Worm (Caenorhabditis elegans) whole organism, L4 larva: ENCODE measurements around the gene nhr-104.
A peak's percentile ranks its signal among the peaks of the same experiment; 100 is the strongest.

ENCODE experiments used
- F10B5.3 ChIP-seq: sonication (generic microtip); optimal IDR thresholded peaks from 2 replicates; lab custom pipeline; 2016; ENCODE audit warnings: mild to moderate bottlenecking, missing genetic modification characterization, missing compliant biosample characterization
- T20F7.1 ChIP-seq: fragments of 200-800 bp; sonication (Bioruptor generic); optimal IDR thresholded peaks from 2 replicates; lab custom pipeline; 2018; ENCODE audit warnings: mild to moderate bottlenecking, missing genetic modification characterization, missing compliant biosample characterization
- Y105C5A.15 ChIP-seq: fragments of 200-800 bp; sonication (Bioruptor generic); IDR thresholded peaks from 2 replicates; pipeline ENCODE4 v1.3.6; 2022; ENCODE audit warnings: missing genetic modification characterization, missing compliant biosample characterization
- arid-1 ChIP-seq: fragments of 200-800 bp; sonication (Bioruptor generic); conservative IDR thresholded peaks from 2 replicates; pipeline ENCODE4 v1.3.6; 2022; ENCODE audit warnings: missing genetic modification reagents, missing genetic modification characterization, missing compliant biosample characterization
- ceh-32 ChIP-seq: sonication (generic microtip); optimal IDR thresholded peaks from 2 replicates; lab custom pipeline; 2016; ENCODE audit warnings: mild to moderate bottlenecking, missing genetic modification characterization, missing compliant biosample characterization; ENCODE audit not compliant: poor library complexity
- ceh-44 ChIP-seq: fragments of 200-800 bp; sonication (Bioruptor generic); IDR thresholded peaks from 2 replicates; pipeline ENCODE4 v1.3.6; 2022; ENCODE audit warnings: missing genetic modification reagents, missing genetic modification characterization, missing compliant biosample characterization
- ceh-62 ChIP-seq: sonication (generic microtip); optimal IDR thresholded peaks from 2 replicates; lab custom pipeline; 2017; ENCODE audit warnings: missing biosample characterization, missing genetic modification characterization
- ceh-82 ChIP-seq: sonication (generic microtip); optimal IDR thresholded peaks from 2 replicates; lab custom pipeline; 2017; ENCODE audit warnings: missing biosample characterization, missing genetic modification characterization
- cey-2 ChIP-seq: sonication (generic microtip); optimal IDR thresholded peaks from 3 replicates; lab custom pipeline; 2017; ENCODE audit warnings: missing genetic modification characterization, mild to moderate bottlenecking, missing compliant biosample characterization, antibody characterized with exemption, borderline replicate concordance; ENCODE audit not compliant: insufficient read depth
- daf-12 ChIP-seq: fragments of 150-350 bp; optimal IDR thresholded peaks from 2 replicates; lab custom pipeline; 2014; ENCODE audit warnings: missing biosample characterization, missing genetic modification reagents, missing genetic modification characterization
- daf-16 ChIP-seq, 3 experiments: sonication (generic microtip); optimal IDR thresholded peaks; 2 replicates each; lab custom pipeline; 2016 to 2017; ENCODE audit warnings: missing genetic modification characterization in 3 of 3, missing genetic modification reagents in 3 of 3, mild to moderate bottlenecking in 2 of 3, missing compliant biosample characterization in 2 of 3, missing biosample characterization in 1 of 3, moderate library complexity in 1 of 3
- daf-8 ChIP-seq: fragments of 200-800 bp; sonication (Bioruptor generic); IDR thresholded peaks from 2 replicates; pipeline ENCODE4 v1.3.6; 2022; ENCODE audit warnings: missing genetic modification characterization, missing compliant biosample characterization
- dmd-6 ChIP-seq: fragments of 200-800 bp; sonication (Bioruptor generic); IDR thresholded peaks from 2 replicates; pipeline ENCODE4 v1.3.6; 2022; ENCODE audit warnings: missing genetic modification reagents, missing genetic modification characterization, missing compliant biosample characterization
- dmd-8 ChIP-seq: fragments of 200-800 bp; sonication (Bioruptor generic); IDR thresholded peaks from 2 replicates; pipeline ENCODE4 v1.3.6; 2022; ENCODE audit warnings: missing genetic modification characterization, missing compliant biosample characterization
- fkh-10 ChIP-seq: fragments of 150-350 bp; optimal IDR thresholded peaks from 2 replicates; lab custom pipeline; 2014; ENCODE audit warnings: missing biosample characterization, missing genetic modification reagents, missing genetic modification characterization
- gei-8 ChIP-seq: fragments of 200-800 bp; sonication (Bioruptor generic); optimal IDR thresholded peaks from 2 replicates; lab custom pipeline; 2018; ENCODE audit warnings: mild to moderate bottlenecking, missing genetic modification characterization, missing compliant biosample characterization
- hif-1 ChIP-seq, 2 experiments: sonication (generic microtip); optimal IDR thresholded peaks; 2 replicates each; lab custom pipeline; 2016 to 2017; ENCODE audit warnings: missing compliant biosample characterization in 2 of 2, missing genetic modification characterization in 2 of 2, missing genetic modification reagents in 2 of 2, missing genotype in 2 of 2, mild to moderate bottlenecking in 1 of 2
- hmg-1.1 ChIP-seq: fragments of 200-800 bp; sonication (Bioruptor generic); IDR thresholded peaks from 2 replicates; pipeline ENCODE4 v1.3.6; 2022; ENCODE audit warnings: missing genetic modification reagents, missing genetic modification characterization, missing compliant biosample characterization
- lim-7 ChIP-seq: fragments of 200-800 bp; sonication (Bioruptor generic); IDR thresholded peaks from 2 replicates; pipeline ENCODE4 v1.3.6; 2022; ENCODE audit warnings: missing genetic modification characterization, missing compliant biosample characterization
- lin-15B ChIP-seq: fragments of 150-350 bp; sonication (generic microtip); optimal IDR thresholded peaks from 3 replicates; lab custom pipeline; 2014; ENCODE audit warnings: missing biosample characterization, missing genetic modification characterization
- lin-38 ChIP-seq: fragments of 200-800 bp; sonication (Bioruptor generic); IDR thresholded peaks from 2 replicates; pipeline ENCODE4 v1.3.6; 2022; ENCODE audit warnings: missing genetic modification reagents, missing genetic modification characterization, missing compliant biosample characterization
- lin-39 ChIP-seq: fragments of 150-350 bp; optimal IDR thresholded peaks from 2 replicates; lab custom pipeline; 2014; ENCODE audit warnings: missing biosample characterization, missing genetic modification reagents, missing genetic modification characterization
- madf-9 ChIP-seq: fragments of 200-800 bp; sonication (Bioruptor generic); conservative IDR thresholded peaks from 2 replicates; pipeline ENCODE4 v1.3.6; 2022; ENCODE audit warnings: missing genetic modification reagents, missing genetic modification characterization, missing compliant biosample characterization
- mdt-29 ChIP-seq: fragments of 200-800 bp; sonication (Bioruptor generic); IDR thresholded peaks from 2 replicates; pipeline ENCODE4 v1.3.6; 2022; ENCODE audit warnings: missing genetic modification reagents, missing genetic modification characterization, missing compliant biosample characterization
- mep-1 ChIP-seq: fragments of 150-350 bp; sonication (generic microtip); optimal IDR thresholded peaks from 3 replicates; lab custom pipeline; 2014; ENCODE audit warnings: missing biosample characterization, missing genetic modification characterization
- mes-2 ChIP-seq: sonication (generic microtip); optimal IDR thresholded peaks from 2 replicates; lab custom pipeline; 2016; ENCODE audit warnings: missing genotype, mild to moderate bottlenecking, missing genetic modification characterization, missing compliant biosample characterization; ENCODE audit not compliant: poor library complexity, severe bottlenecking
- mxl-3 ChIP-seq: fragments of 200-800 bp; sonication (Bioruptor generic); optimal IDR thresholded peaks from 2 replicates; lab custom pipeline; 2018; ENCODE audit warnings: mild to moderate bottlenecking, missing genetic modification characterization, missing compliant biosample characterization
- nhr-102 ChIP-seq: sonication (generic microtip); optimal IDR thresholded peaks from 2 replicates; lab custom pipeline; 2016; ENCODE audit warnings: mild to moderate bottlenecking, missing genetic modification characterization, moderate library complexity, missing compliant biosample characterization
- nhr-42 ChIP-seq: fragments of 200-800 bp; sonication (Bioruptor generic); IDR thresholded peaks from 2 replicates; pipeline ENCODE4 v1.3.6; 2022; ENCODE audit warnings: missing genetic modification characterization, missing compliant biosample characterization
- nhr-48 ChIP-seq: sonication (generic microtip); optimal IDR thresholded peaks from 2 replicates; lab custom pipeline; 2016; ENCODE audit warnings: mild to moderate bottlenecking, missing genetic modification characterization, missing compliant biosample characterization
- nhr-6 ChIP-seq: fragments of 150-350 bp; optimal IDR thresholded peaks from 2 replicates; lab custom pipeline; 2014; ENCODE audit warnings: missing biosample characterization, missing genetic modification characterization
- nhr-76 ChIP-seq: fragments of 150-350 bp; optimal IDR thresholded peaks from 2 replicates; lab custom pipeline; 2014; ENCODE audit warnings: missing biosample characterization, missing genetic modification characterization
- pha-4 ChIP-seq, 2 experiments: fragments of 150-350 bp in 1 of 2; fragments of 200-800 bp in 1 of 2; sonication (Bioruptor generic) in 1 of 2; IDR thresholded peaks in 1 of 2; optimal IDR thresholded peaks in 1 of 2; 2 replicates each; pipeline versions ENCODE4 v1.3.6 to Lab custom; 2014 to 2022; ENCODE audit warnings: missing genetic modification characterization in 2 of 2, missing genetic modification reagents in 2 of 2, missing biosample characterization in 1 of 2, missing compliant biosample characterization in 1 of 2
- pqm-1 ChIP-seq: sonication (generic microtip); optimal IDR thresholded peaks from 2 replicates; lab custom pipeline; 2017; ENCODE audit warnings: missing biosample characterization, missing genetic modification characterization
- sdz-12 ChIP-seq: fragments of 200-800 bp; sonication (Bioruptor generic); optimal IDR thresholded peaks from 2 replicates; lab custom pipeline; 2018; ENCODE audit warnings: mild to moderate bottlenecking, missing genetic modification characterization, missing compliant biosample characterization
- skn-1 ChIP-seq: fragments of 150-350 bp; optimal IDR thresholded peaks from 2 replicates; lab custom pipeline; 2014; ENCODE audit warnings: missing biosample characterization, missing genetic modification characterization
- snpc-1.2 ChIP-seq: fragments of 200-800 bp; sonication (Bioruptor generic); IDR thresholded peaks from 2 replicates; pipeline ENCODE4 v1.3.6; 2022; ENCODE audit warnings: missing genetic modification reagents, missing genetic modification characterization, missing compliant biosample characterization
- spr-1 ChIP-seq: sonication (generic microtip); optimal IDR thresholded peaks from 2 replicates; lab custom pipeline; 2016; ENCODE audit warnings: mild to moderate bottlenecking, missing genetic modification characterization, missing compliant biosample characterization
- unc-130 ChIP-seq: sonication (generic microtip); optimal IDR thresholded peaks from 2 replicates; lab custom pipeline; 2016; ENCODE audit warnings: missing genetic modification reagents, missing genetic modification characterization, missing compliant biosample characterization
- unc-62 ChIP-seq, 3 experiments: fragments of 150-350 bp in 1 of 3; sonication (generic microtip); optimal IDR thresholded peaks in 2 of 3; peaks in 1 of 3; 1 replicate in 1 of 3; 2 replicates in 2 of 3; lab custom pipeline; 2014 to 2017; ENCODE audit warnings: missing biosample characterization in 3 of 3, missing genetic modification characterization in 3 of 3, missing genetic modification reagents in 3 of 3, missing genotype in 1 of 3
- zfp-3 ChIP-seq: fragments of 200-800 bp; sonication (Bioruptor generic); conservative IDR thresholded peaks from 2 replicates; pipeline ENCODE4 v1.3.6; 2022; ENCODE audit warnings: missing genetic modification reagents, missing genetic modification characterization, missing compliant biosample characterization
- ztf-7 ChIP-seq: fragments of 150-350 bp; optimal IDR thresholded peaks from 2 replicates; lab custom pipeline; 2014; ENCODE audit warnings: missing biosample characterization, missing genetic modification characterization

The nhr-104 gene

DNA sequence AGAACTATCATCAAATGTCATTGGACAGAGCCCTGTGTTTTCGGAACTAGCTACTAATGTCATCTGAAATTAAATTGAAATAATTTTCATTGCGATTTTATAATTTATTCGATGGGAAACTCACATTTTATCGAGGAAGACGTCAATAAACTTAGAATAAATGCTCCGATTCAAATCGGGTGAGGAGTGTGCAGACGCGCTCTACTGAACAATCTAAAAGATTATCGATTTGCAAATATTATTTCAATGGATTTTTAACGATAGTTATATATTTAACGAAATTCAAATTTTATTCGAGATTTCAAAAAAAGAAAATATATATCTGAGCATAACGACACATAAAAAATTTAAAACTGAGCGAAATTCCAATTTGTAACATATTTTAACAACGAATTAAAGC, 10.6 kb upstream of the nhr-104 start, which contains the start of gene eor-1 (continued):
- TF ChIP-seq zfp-3 (GFP tag; lab: Robert Waterston, UW) (no peak), T20F7.1 (GFP tag; lab: Kevin White, UChicago) (no peak), F10B5.3 (tag; lab: Kevin White, UChicago) (no peak), lin-38 (GFP tag; lab: Robert Waterston, UW) (peak; percentile 93), spr-1 (no peak), mep-1 (peak; percentile 60), unc-130 (GFP tag; lab: Kevin White, UChicago) (peak; percentile 22), Y105C5A.15 (no peak), arid-1 (GFP tag; lab: Robert Waterston, UW) (no peak), nhr-6 (tag; lab: Kevin White, UChicago) (no peak), fkh-10 (GFP tag; lab: Kevin White, UChicago) (no peak), lin-39 (no peak), hmg-1.1 (GFP tag; lab: Robert Waterston, UW) (no peak), nhr-76 (tag; lab: Kevin White, UChicago) (no peak), daf-8 (GFP tag; lab: Robert Waterston, UW) (no peak), lin-15B (no peak), cey-2 (no peak), ztf-7 (no peak), skn-1 (tag; lab: Kevin White, UChicago) (no peak), hif-1 (tag; optimal IDR thresholded peaks at IDR 0.05; lab: Kevin White, UChicago) (no peak), mes-2 (peak; percentile 67), ceh-82 (tag; lab: Kevin White, UChicago) (no peak), ceh-62 (tag; lab: Kevin White, UChicago) (no peak), sdz-12 (GFP tag; lab: Kevin White, UChicago) (no peak), daf-16 (GFP tag; optimal IDR thresholded peaks at IDR 0.05; lab: Kevin White, UChicago) (no peak), daf-16 (tag; optimal IDR thresholded peaks at IDR 0.05; lab: Kevin White, UChicago) (peak; percentile 29), ceh-32 (tag; lab: Kevin White, UChicago) (no peak), ceh-44 (GFP tag; lab: Robert Waterston, UW) (no peak), pqm-1 (tag; lab: Kevin White, UChicago) (no peak), gei-8 (GFP tag; lab: Kevin White, UChicago) (no peak), unc-62 (GFP tag; optimal IDR thresholded peaks at IDR 0.05 in 1 of 2; lab: Kevin White, UChicago) (no peak), unc-62 (tag; optimal IDR thresholded peaks at IDR 0.05; lab: Kevin White, UChicago) (no peak), mdt-29 (no peak), daf-12 (tag; lab: Kevin White, UChicago) (no peak), snpc-1.2 (no peak), nhr-48 (tag; lab: Kevin White, UChicago) (no peak), nhr-42 (GFP tag; lab: Robert Waterston, UW) (no peak), mxl-3 (GFP tag; lab: Kevin White, UChicago) (no peak), dmd-8 (GFP tag; lab: Robert Waterston, UW) (no peak), madf-9 (GFP tag; lab: Robert Waterston, UW) (no peak), dmd-6 (GFP tag; lab: Robert Waterston, UW) (no peak), lim-7 (GFP tag; lab: Robert Waterston, UW) (no peak), nhr-102 (tag; lab: Kevin White, UChicago) (no peak), pha-4 (GFP tag; IDR thresholded peaks at IDR 0.05; lab: Robert Waterston, UW) (no peak), pha-4 (tag; optimal IDR thresholded peaks at IDR 0.05; lab: Kevin White, UChicago) (no peak)
